Fruit fly (Drosophila melanogaster) whole organism, embryonic: ENCODE data around the gene Mkp3.

Experiments used
- Blimp-1 ChIP-seq: fragments of 200-800 bp; sonication (Bioruptor generic); optimal IDR thresholded peaks from 3 replicates; lab custom pipeline; 2018; ENCODE audit warnings: missing biosample characterization, missing genetic modification characterization, mild to moderate bottlenecking, moderate library complexity, missing genetic modification reagents
- CG12942 ChIP-seq: fragments of 200-800 bp; sonication (Bioruptor generic); optimal IDR thresholded peaks from 3 replicates; lab custom pipeline; 2016; ENCODE audit warnings: missing biosample characterization, missing genetic modification characterization
- CG13424 ChIP-seq: fragments of 200-800 bp; sonication (Bioruptor generic); optimal IDR thresholded peaks from 2 replicates; lab custom pipeline; 2019; ENCODE audit warnings: missing biosample characterization, mild to moderate bottlenecking, missing genetic modification characterization, moderate library complexity
- CG14667 ChIP-seq: fragments of 200-800 bp; sonication (Bioruptor generic); IDR thresholded peaks from 2 replicates; pipeline ENCODE4 v1.3.6; 2022; ENCODE audit warnings: missing biosample characterization, missing genetic modification characterization
- CG14710 ChIP-seq: fragments of 200-800 bp; sonication (Bioruptor generic); optimal IDR thresholded peaks from 3 replicates; lab custom pipeline; 2019; ENCODE audit warnings: missing biosample characterization, mild to moderate bottlenecking, missing genetic modification characterization, moderate library complexity
- CG16779 ChIP-seq: fragments of 200-800 bp; sonication (Bioruptor generic); IDR thresholded peaks from 2 replicates; pipeline ENCODE4 v1.3.6; 2022; ENCODE audit warnings: missing biosample characterization, missing genetic modification characterization
- CG17359 ChIP-seq: fragments of 200-800 bp; sonication (Bioruptor generic); optimal IDR thresholded peaks from 3 replicates; lab custom pipeline; 2018; ENCODE audit warnings: missing biosample characterization, mild to moderate bottlenecking, missing genetic modification characterization, moderate library complexity
- CG2120 ChIP-seq: fragments of 200-800 bp; sonication (Bioruptor generic); optimal IDR thresholded peaks from 3 replicates; lab custom pipeline; 2016; ENCODE audit warnings: missing biosample characterization, missing genetic modification characterization
- CG2199 ChIP-seq: fragments of 200-800 bp; sonication (Bioruptor generic); IDR thresholded peaks from 3 replicates; pipeline ENCODE4 v1.3.6; 2022; ENCODE audit warnings: missing biosample characterization, missing genetic modification characterization
- CG2678 ChIP-seq: fragments of 200-800 bp; sonication (Bioruptor generic); optimal IDR thresholded peaks from 3 replicates; lab custom pipeline; 2019; ENCODE audit warnings: missing biosample characterization, mild to moderate bottlenecking, missing genetic modification characterization, moderate library complexity
- CG2712 ChIP-seq: fragments of 200-800 bp; optimal IDR thresholded peaks from 3 replicates; lab custom pipeline; 2019; ENCODE audit warnings: missing biosample characterization, mild to moderate bottlenecking, missing genetic modification characterization, moderate library complexity
- CG30403 ChIP-seq: fragments of 200-800 bp; sonication (Bioruptor generic); optimal IDR thresholded peaks from 3 replicates; lab custom pipeline; 2016; ENCODE audit warnings: missing biosample characterization, missing genetic modification characterization
- CG4282 ChIP-seq: fragments of 200-800 bp; sonication (Bioruptor generic); optimal IDR thresholded peaks from 2 replicates; lab custom pipeline; 2016; ENCODE audit warnings: missing biosample characterization, missing genetic modification characterization
- CG4424 ChIP-seq: fragments of 200-800 bp; sonication (Bioruptor generic); optimal IDR thresholded peaks from 3 replicates; lab custom pipeline; 2016; ENCODE audit warnings: missing biosample characterization, missing genetic modification characterization
- CG4820 ChIP-seq: fragments of 200-800 bp; sonication (Bioruptor generic); optimal IDR thresholded peaks from 3 replicates; lab custom pipeline; 2016; ENCODE audit warnings: missing biosample characterization, missing genetic modification characterization
- CG6175 ChIP-seq: fragments of 200-800 bp; sonication (Bioruptor generic); IDR thresholded peaks from 3 replicates; pipeline ENCODE4 v1.3.6; 2022; ENCODE audit warnings: missing biosample characterization, missing genetic modification characterization
- CG6689 ChIP-seq: fragments of 200-800 bp; sonication (Bioruptor generic); IDR thresholded peaks from 2 replicates; pipeline ENCODE4 v1.3.6; 2022; ENCODE audit warnings: missing biosample characterization, missing genetic modification characterization
- CG6813 ChIP-seq: fragments of 200-800 bp; sonication (Bioruptor generic); optimal IDR thresholded peaks from 2 replicates; lab custom pipeline; 2017; ENCODE audit warnings: missing biosample characterization, missing genetic modification characterization, mild to moderate bottlenecking, moderate library complexity, missing genetic modification reagents
- CG6854 ChIP-seq: fragments of 200-800 bp; sonication (Bioruptor generic); optimal IDR thresholded peaks from 3 replicates; lab custom pipeline; 2017; ENCODE audit warnings: missing biosample characterization, mild to moderate bottlenecking, missing genetic modification characterization
- CG8281 ChIP-seq: fragments of 200-800 bp; sonication (Bioruptor generic); optimal IDR thresholded peaks from 2 replicates; lab custom pipeline; 2018; ENCODE audit warnings: missing biosample characterization, mild to moderate bottlenecking, missing genetic modification characterization, moderate library complexity
- CG9215 ChIP-seq: fragments of 200-800 bp; sonication (Bioruptor generic); IDR thresholded peaks from 2 replicates; pipeline ENCODE4 v1.3.6; 2022; ENCODE audit warnings: missing biosample characterization, missing genetic modification characterization
- CG9437 ChIP-seq: fragments of 200-800 bp; sonication (Bioruptor generic); optimal IDR thresholded peaks from 2 replicates; lab custom pipeline; 2018; ENCODE audit warnings: missing biosample characterization, mild to moderate bottlenecking, missing genetic modification characterization
- CG9797 ChIP-seq: fragments of 200-800 bp; sonication (Bioruptor generic); optimal IDR thresholded peaks from 3 replicates; lab custom pipeline; 2018; ENCODE audit warnings: missing biosample characterization, mild to moderate bottlenecking, missing genetic modification characterization
- CG9817 ChIP-seq: fragments of 200-800 bp; sonication (Bioruptor generic); optimal IDR thresholded peaks from 2 replicates; lab custom pipeline; 2018; ENCODE audit warnings: missing biosample characterization, mild to moderate bottlenecking, missing genetic modification characterization, moderate library complexity
- CTCF ChIP-seq: fragments of 200-800 bp; sonication (Bioruptor generic); optimal IDR thresholded peaks from 2 replicates; lab custom pipeline; 2017; ENCODE audit warnings: missing biosample characterization, mild to moderate bottlenecking, missing genetic modification characterization, moderate library complexity
- CkIIα-i1 ChIP-seq: fragments of 200-800 bp; sonication (Bioruptor generic); IDR thresholded peaks from 2 replicates; pipeline ENCODE4 v1.3.6; 2022; ENCODE audit warnings: missing biosample characterization, missing genetic modification characterization
- Drgx ChIP-seq: fragments of 200-800 bp; sonication (Bioruptor generic); IDR thresholded peaks from 2 replicates; pipeline ENCODE4 v1.3.6; 2022; ENCODE audit warnings: missing biosample characterization, missing genetic modification characterization
- Ets97D ChIP-seq: fragments of 200-800 bp; sonication (Bioruptor generic); optimal IDR thresholded peaks from 3 replicates; lab custom pipeline; 2016; ENCODE audit warnings: missing biosample characterization, missing genetic modification characterization
- Hr51 ChIP-seq, 2 experiments: fragments of 200-800 bp; sonication (Bioruptor generic); optimal IDR thresholded peaks; 2 replicates in 1 of 2; 3 replicates in 1 of 2; lab custom pipeline; 2016 to 2018; ENCODE audit warnings: missing biosample characterization in 2 of 2, missing genetic modification characterization in 2 of 2, mild to moderate bottlenecking in 1 of 2, moderate library complexity in 1 of 2
- Hsf ChIP-seq: fragments of 200-800 bp; sonication (Bioruptor generic); optimal IDR thresholded peaks from 3 replicates; lab custom pipeline; 2016; ENCODE audit warnings: missing biosample characterization, missing genetic modification characterization
- Max ChIP-seq: fragments of 200-800 bp; sonication (Bioruptor generic); optimal IDR thresholded peaks from 2 replicates; lab custom pipeline; 2016; ENCODE audit warnings: missing biosample characterization, mild to moderate bottlenecking, missing genetic modification characterization
- Meics ChIP-seq: fragments of 200-800 bp; sonication (Bioruptor generic); optimal IDR thresholded peaks from 2 replicates; lab custom pipeline; 2017; ENCODE audit warnings: missing biosample characterization, mild to moderate bottlenecking, missing genetic modification characterization
- Sox100B ChIP-seq: fragments of 200-800 bp; sonication (Bioruptor generic); optimal IDR thresholded peaks from 3 replicates; lab custom pipeline; 2018; ENCODE audit warnings: missing biosample characterization, mild to moderate bottlenecking, missing genetic modification characterization
- Sox102F ChIP-seq: fragments of 200-800 bp; sonication (Bioruptor generic); optimal IDR thresholded peaks from 2 replicates; lab custom pipeline; 2018; ENCODE audit warnings: missing biosample characterization, mild to moderate bottlenecking, missing genetic modification characterization, moderate library complexity
- ap ChIP-seq: fragments of 200-800 bp; sonication (Bioruptor generic); IDR thresholded peaks from 2 replicates; pipeline ENCODE4 v1.3.6; 2022; ENCODE audit warnings: missing biosample characterization, missing genetic modification characterization
- bcd ChIP-seq: fragments of 200-800 bp; sonication (Bioruptor generic); optimal IDR thresholded peaks from 2 replicates; lab custom pipeline; 2017; ENCODE audit warnings: missing biosample characterization, mild to moderate bottlenecking, missing genetic modification characterization
- dan ChIP-seq: fragments of 200-800 bp; sonication (Bioruptor generic); IDR thresholded peaks from 2 replicates; pipeline ENCODE4 v1.3.6; 2022; ENCODE audit warnings: missing biosample characterization, missing genetic modification characterization
- danr ChIP-seq: fragments of 200-800 bp; sonication (Bioruptor generic); IDR thresholded peaks from 2 replicates; pipeline ENCODE4 v1.3.6; 2022; ENCODE audit warnings: missing biosample characterization, missing genetic modification characterization
- grau ChIP-seq: fragments of 200-800 bp; optimal IDR thresholded peaks from 3 replicates; lab custom pipeline; 2019; ENCODE audit warnings: missing biosample characterization, mild to moderate bottlenecking, missing genetic modification characterization, moderate library complexity
- grn ChIP-seq: fragments of 200-800 bp; sonication (Bioruptor generic); optimal IDR thresholded peaks from 3 replicates; lab custom pipeline; 2017; ENCODE audit warnings: missing biosample characterization, missing genetic modification characterization
- hkb ChIP-seq, 2 experiments: fragments of 200-800 bp in 1 of 2; fragments of >200 bp in 1 of 2; sonication (Bioruptor generic) in 1 of 2; IDR thresholded peaks in 1 of 2; optimal IDR thresholded peaks in 1 of 2; 2 replicates each; pipeline versions ENCODE4 v1.3.6 to Lab custom; 2017 to 2022; ENCODE audit warnings: missing biosample characterization in 1 of 2, missing genetic modification characterization in 1 of 2
- kni ChIP-seq: fragments of 200-800 bp; sonication (Bioruptor generic); optimal IDR thresholded peaks from 3 replicates; lab custom pipeline; 2017; ENCODE audit warnings: mild to moderate bottlenecking, missing biosample characterization, missing genetic modification reagents, missing genetic modification characterization
- nom ChIP-seq: fragments of 200-800 bp; sonication (Bioruptor generic); optimal IDR thresholded peaks from 2 replicates; lab custom pipeline; 2017; ENCODE audit warnings: missing biosample characterization, missing genetic modification characterization, mild to moderate bottlenecking, moderate library complexity, missing genetic modification reagents
- oc ChIP-seq: fragments of 200-800 bp; sonication (Bioruptor generic); optimal IDR thresholded peaks from 2 replicates; lab custom pipeline; 2018; ENCODE audit warnings: missing biosample characterization, mild to moderate bottlenecking, missing genetic modification characterization, moderate library complexity
- pros ChIP-seq: fragments of 200-800 bp; sonication (Bioruptor generic); optimal IDR thresholded peaks from 3 replicates; lab custom pipeline; 2019; ENCODE audit warnings: missing biosample characterization, mild to moderate bottlenecking, missing genetic modification characterization, moderate library complexity
- row ChIP-seq: fragments of 200-800 bp; sonication (Bioruptor generic); IDR thresholded peaks from 3 replicates; pipeline ENCODE4 v1.3.6; 2022; ENCODE audit warnings: missing biosample characterization, missing genetic modification characterization
- tup ChIP-seq: fragments of 200-800 bp; sonication (Bioruptor generic); optimal IDR thresholded peaks from 2 replicates; lab custom pipeline; 2016; ENCODE audit warnings: missing biosample characterization, mild to moderate bottlenecking, missing genetic modification characterization, moderate library complexity

Gene Mkp3

DNA sequence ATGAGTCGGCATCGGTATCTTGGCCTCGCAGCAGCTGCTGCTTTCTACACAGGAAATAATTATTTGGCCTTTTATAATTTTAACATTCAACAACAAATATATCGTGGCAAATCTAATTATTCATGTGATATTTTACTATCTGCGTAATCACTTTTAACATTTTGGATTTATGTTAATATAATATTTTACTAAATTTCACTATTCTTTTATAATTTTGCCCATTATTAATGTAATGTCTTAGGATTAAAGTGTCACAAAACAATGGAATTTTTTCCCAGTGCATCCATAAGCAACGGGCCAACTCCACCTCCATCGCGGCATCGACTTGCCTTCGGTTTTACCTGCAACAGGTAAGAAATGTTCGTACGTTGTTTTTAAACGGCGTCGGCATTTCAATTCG is 43.7 kb downstream of the Mkp3 start (continued):
- peak; percentile 96 for TF ChIP-seq CG14710
- TF ChIP-seq Max (GFP tag; lab: Kevin White, UChicago), result peak; percentile 68
- peak; percentile 40; the same call in 1 of the 2 replicates for TF ChIP-seq danr (GFP tag; lab: Robert Waterston, UW)
- peak; percentile 24 for TF ChIP-seq Ets97D (GFP tag; lab: Kevin White, UChicago)
- TF ChIP-seq CG8281 (tag; lab: Kevin White, UChicago), result peak; percentile 63

DNA sequence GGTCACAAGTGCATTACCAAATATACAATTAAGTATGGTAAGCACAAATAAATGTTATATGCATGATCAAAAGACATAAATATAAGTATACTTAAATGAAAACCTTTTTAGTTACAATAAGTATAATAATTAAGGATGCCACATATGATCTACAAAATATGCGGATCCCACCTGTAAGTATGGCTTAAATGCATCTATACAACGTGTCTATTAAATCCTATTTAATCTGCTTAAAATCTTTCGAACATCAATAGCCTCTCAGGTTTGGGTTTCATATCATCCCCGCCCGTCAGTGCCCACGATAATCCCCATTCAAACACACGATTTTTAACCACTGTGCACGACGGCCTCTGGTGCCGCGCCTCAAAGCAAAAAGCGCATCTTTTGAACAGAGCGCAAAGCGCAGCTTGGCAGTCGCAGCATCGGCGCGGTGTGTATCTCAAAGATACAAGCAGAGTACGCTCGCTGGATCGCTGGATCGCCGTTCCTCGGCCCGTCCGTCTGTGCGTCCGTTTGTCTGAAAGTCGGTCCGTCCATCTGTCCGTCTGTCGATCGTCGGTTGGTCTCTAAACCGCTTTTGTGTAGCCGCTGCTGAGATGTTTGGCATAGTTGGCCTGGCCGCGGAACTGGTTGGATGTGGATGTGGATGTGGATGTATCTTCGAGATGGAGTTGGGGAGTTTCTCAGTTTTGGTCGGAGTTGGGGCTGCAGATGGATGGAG is 44.4 kb downstream of the Mkp3 start:
- peak; percentile 32; the same call in 2 of the 3 replicates for TF ChIP-seq row (GFP tag; lab: Robert Waterston, UW)
- peak; percentile 53 for TF ChIP-seq CG2712
- TF ChIP-seq Sox100B (GFP tag; lab: Kevin White, UChicago), result peak; percentile 59
- no peak for TF ChIP-seq hkb (optimal IDR thresholded peaks at IDR 0.05; lab: Kevin White, UChicago)
- 0 out of 2 replicates have a peak, but pooled peaks have one; percentile 39 for TF ChIP-seq hkb (GFP tag; IDR thresholded peaks at IDR 0.05; lab: Robert Waterston, UW)
- peak; percentile 9 for TF ChIP-seq CG6854 (GFP tag; lab: Kevin White, UChicago)
- TF ChIP-seq CG4820, result peak; percentile 19
- peak; percentile 27 for TF ChIP-seq grn (GFP tag; lab: Kevin White, UChicago)
- TF ChIP-seq CG6175, result no peak
- TF ChIP-seq CG17359, result peak; percentile 24
- peak; percentile 22 for TF ChIP-seq bcd (GFP tag; lab: Kevin White, UChicago)
- peak; percentile 48 for TF ChIP-seq CG13424
- TF ChIP-seq CG4424 (GFP tag; lab: Kevin White, UChicago), result peak; percentile 31
- peak; percentile 11; the same call in 1 of the 2 replicates for TF ChIP-seq Drgx (GFP tag; lab: Robert Waterston, UW)
- peak; percentile 70 for TF ChIP-seq CG4282 (GFP tag; lab: Kevin White, UChicago)
- TF ChIP-seq CkIIα-i1, result no peak
- TF ChIP-seq CG9215 (GFP tag; lab: Robert Waterston, UW), result no peak
- TF ChIP-seq CG12942, result peak; percentile 1
- TF ChIP-seq CG9797 (GFP tag; lab: Kevin White, UChicago), result no peak
- peak; percentile 37 for TF ChIP-seq CG2678 (tag; lab: Kevin White, UChicago)
- peak; percentile 56 for TF ChIP-seq kni (GFP tag; lab: Kevin White, UChicago)
- no peak for TF ChIP-seq CG14667 (GFP tag; lab: Robert Waterston, UW)
- TF ChIP-seq CG16779 (GFP tag; lab: Robert Waterston, UW), result 0 out of 2 replicates have a peak, but pooled peaks have one; percentile 8
- peak in 1 of 2 experiments; percentile 65 for TF ChIP-seq Hr51 (GFP tag; optimal IDR thresholded peaks at IDR 0.05; lab: Kevin White, UChicago)
- peak; percentile 54 for TF ChIP-seq nom
- TF ChIP-seq pros (GFP tag; lab: Kevin White, UChicago), result peak; percentile 74
- peak; percentile 37 for TF ChIP-seq CG30403 (GFP tag; lab: Kevin White, UChicago)
- TF ChIP-seq CG9817 (tag; lab: Kevin White, UChicago), result no peak
- TF ChIP-seq Meics (GFP tag; lab: Kevin White, UChicago), result no peak
- peak; percentile 10 for TF ChIP-seq grau (tag; lab: Kevin White, UChicago)
- TF ChIP-seq CG6813 (GFP tag; lab: Kevin White, UChicago), result peak; percentile 5
- TF ChIP-seq CG2120 (GFP tag; lab: Kevin White, UChicago), result no peak
- TF ChIP-seq Sox102F (GFP tag; lab: Kevin White, UChicago), result peak; percentile 57
- peak; percentile 30 for TF ChIP-seq CG9437 (GFP tag; lab: Kevin White, UChicago)
- peak; percentile 17 for TF ChIP-seq CTCF (GFP tag; lab: Kevin White, UChicago)
- peak; percentile 22 for TF ChIP-seq Hsf (GFP tag; lab: Kevin White, UChicago)
- peak; percentile 19 for TF ChIP-seq Blimp-1 (GFP tag; lab: Kevin White, UChicago)
- no peak for TF ChIP-seq dan (GFP tag; lab: Robert Waterston, UW)
- TF ChIP-seq CG6689 (GFP tag; lab: Robert Waterston, UW), result peak; percentile 37; the same call in 1 of the 2 replicates
- no peak for TF ChIP-seq tup
- TF ChIP-seq ap, result no peak
- peak; percentile 68; the same call in 1 of the 3 replicates for TF ChIP-seq CG2199 (GFP tag; lab: Robert Waterston, UW)
- TF ChIP-seq oc (tag; lab: Kevin White, UChicago), result peak; percentile 97
